Worm (Caenorhabditis elegans) whole organism, mixed stage, embryonic: ENCODE results near the gene plpp-1.1.

Source experiments
- M03D4.4 ChIP-seq: sonication (generic microtip); optimal IDR thresholded peaks from 2 replicates; lab custom pipeline; 2017; ENCODE audit warnings: mild to moderate bottlenecking, missing genetic modification characterization, missing compliant biosample characterization
- bed-3 ChIP-seq: fragments of 200-800 bp; sonication (Bioruptor generic); optimal IDR thresholded peaks from 3 replicates; lab custom pipeline; 2018; ENCODE audit warnings: mild to moderate bottlenecking, missing genetic modification characterization, moderate library complexity, missing compliant biosample characterization
- blmp-1 ChIP-seq: fragments of 150-350 bp; optimal IDR thresholded peaks from 2 replicates; lab custom pipeline; 2014; ENCODE audit warnings: missing biosample characterization, missing genetic modification characterization
- ceh-39 ChIP-seq: fragments of 150-350 bp; optimal IDR thresholded peaks from 2 replicates; lab custom pipeline; 2014; ENCODE audit warnings: missing biosample characterization, missing genetic modification characterization
- ceh-43 ChIP-seq: fragments of 200-800 bp; sonication (Bioruptor generic); optimal IDR thresholded peaks from 2 replicates; lab custom pipeline; 2018; ENCODE audit warnings: mild to moderate bottlenecking, missing genetic modification characterization, moderate library complexity, missing compliant biosample characterization
- ceh-83 ChIP-seq: fragments of 200-800 bp; sonication (Bioruptor generic); optimal IDR thresholded peaks from 2 replicates; lab custom pipeline; 2018; ENCODE audit warnings: mild to moderate bottlenecking, missing genetic modification characterization, missing compliant biosample characterization
- ces-1 ChIP-seq: fragments of 150-350 bp; optimal IDR thresholded peaks from 2 replicates; lab custom pipeline; 2014; ENCODE audit warnings: missing biosample characterization, missing genetic modification reagents, missing genetic modification characterization
- cnd-1 ChIP-seq: fragments of 200-800 bp; sonication (Bioruptor generic); optimal IDR thresholded peaks from 2 replicates; lab custom pipeline; 2018; ENCODE audit warnings: mild to moderate bottlenecking, missing genetic modification characterization, missing compliant biosample characterization
- drap-1 ChIP-seq: fragments of 200-800 bp; sonication (Bioruptor generic); optimal IDR thresholded peaks from 3 replicates; lab custom pipeline; 2018; ENCODE audit warnings: mild to moderate bottlenecking, missing genetic modification characterization, missing compliant biosample characterization
- elt-1 ChIP-seq: sonication (generic microtip); optimal IDR thresholded peaks from 2 replicates; lab custom pipeline; 2017; ENCODE audit warnings: missing genetic modification characterization, mild to moderate bottlenecking, missing compliant biosample characterization, antibody characterized with exemption, moderate library complexity, borderline replicate concordance; ENCODE audit not compliant: insufficient read depth
- elt-3 ChIP-seq: fragments of 150-350 bp; optimal IDR thresholded peaks from 2 replicates; lab custom pipeline; 2014; ENCODE audit warnings: missing biosample characterization, missing genetic modification characterization
- flh-1 ChIP-seq: fragments of 200-800 bp; sonication (Bioruptor generic); optimal IDR thresholded peaks from 2 replicates; lab custom pipeline; 2018; ENCODE audit warnings: mild to moderate bottlenecking, missing genetic modification characterization, moderate library complexity, missing compliant biosample characterization
- ham-2 ChIP-seq: fragments of 200-800 bp; sonication (Bioruptor generic); optimal IDR thresholded peaks from 2 replicates; lab custom pipeline; 2018; ENCODE audit warnings: mild to moderate bottlenecking, missing genetic modification characterization, missing compliant biosample characterization
- hlh-1 ChIP-seq: fragments of 150-350 bp; optimal IDR thresholded peaks from 2 replicates; lab custom pipeline; 2014; ENCODE audit warnings: missing biosample characterization, missing genetic modification reagents, missing genetic modification characterization
- lin-13 ChIP-seq: fragments of 150-350 bp; optimal IDR thresholded peaks from 2 replicates; lab custom pipeline; 2014; ENCODE audit warnings: missing biosample characterization, missing genetic modification characterization
- lin-32 ChIP-seq: fragments of 200-800 bp; sonication (Bioruptor generic); optimal IDR thresholded peaks from 2 replicates; lab custom pipeline; 2018; ENCODE audit warnings: mild to moderate bottlenecking, missing genetic modification characterization, missing compliant biosample characterization
- lsy-2 ChIP-seq: fragments of 150-350 bp; optimal IDR thresholded peaks from 2 replicates; lab custom pipeline; 2014; ENCODE audit warnings: missing biosample characterization, missing genetic modification characterization
- mab-5 ChIP-seq: fragments of 150-350 bp; optimal IDR thresholded peaks from 2 replicates; lab custom pipeline; 2014; ENCODE audit warnings: missing biosample characterization, missing genetic modification characterization
- mep-1 ChIP-seq: fragments of 150-350 bp; optimal IDR thresholded peaks from 2 replicates; lab custom pipeline; 2017; ENCODE audit warnings: missing biosample characterization, missing genetic modification reagents, missing genetic modification characterization, inconsistent platforms
- mls-2 ChIP-seq: sonication (generic microtip); optimal IDR thresholded peaks from 2 replicates; lab custom pipeline; 2016; ENCODE audit warnings: mild to moderate bottlenecking, missing genetic modification characterization, moderate library complexity, missing compliant biosample characterization
- nhr-12 ChIP-seq: fragments of 150-350 bp; optimal IDR thresholded peaks from 2 replicates; lab custom pipeline; 2014; ENCODE audit warnings: missing biosample characterization, missing genetic modification characterization
- nhr-2 ChIP-seq: fragments of 150-350 bp; optimal IDR thresholded peaks from 2 replicates; lab custom pipeline; 2014; ENCODE audit warnings: missing biosample characterization, missing genetic modification characterization
- nhr-237 ChIP-seq: fragments of 150-350 bp; optimal IDR thresholded peaks from 2 replicates; lab custom pipeline; 2014; ENCODE audit warnings: missing biosample characterization, missing genetic modification characterization
- nhr-28 ChIP-seq: fragments of 150-350 bp; optimal IDR thresholded peaks from 2 replicates; lab custom pipeline; 2014; ENCODE audit warnings: missing biosample characterization, missing genetic modification characterization
- nhr-76 ChIP-seq: sonication (generic microtip); optimal IDR thresholded peaks from 2 replicates; lab custom pipeline; 2017; ENCODE audit warnings: missing biosample characterization, missing genetic modification characterization
- pha-4 ChIP-seq: fragments of 150-350 bp; optimal IDR thresholded peaks from 2 replicates; lab custom pipeline; 2018; ENCODE audit warnings: missing biosample characterization, missing genetic modification reagents, missing genetic modification characterization
- sem-2 ChIP-seq: fragments of 200-800 bp; sonication (Bioruptor generic); optimal IDR thresholded peaks from 2 replicates; lab custom pipeline; 2018; ENCODE audit warnings: mild to moderate bottlenecking, missing genetic modification characterization, missing compliant biosample characterization
- snpc-4 ChIP-seq: fragments of 150-350 bp; optimal IDR thresholded peaks from 2 replicates; lab custom pipeline; 2014; ENCODE audit warnings: missing biosample characterization, missing genetic modification characterization
- sptf-1 ChIP-seq: sonication (generic microtip); optimal IDR thresholded peaks from 2 replicates; lab custom pipeline; 2017; ENCODE audit warnings: mild to moderate bottlenecking, missing genetic modification characterization, moderate library complexity, missing compliant biosample characterization
- tbx-8 ChIP-seq: fragments of 200-800 bp; sonication (Bioruptor generic); optimal IDR thresholded peaks from 2 replicates; lab custom pipeline; 2018; ENCODE audit warnings: mild to moderate bottlenecking, missing genetic modification characterization, moderate library complexity, missing compliant biosample characterization
- unc-120 ChIP-seq: sonication (generic microtip); optimal IDR thresholded peaks from 2 replicates; lab custom pipeline; 2017; ENCODE audit warnings: missing genetic modification characterization, missing compliant biosample characterization; ENCODE audit not compliant: poor library complexity, severe bottlenecking
- unc-39 ChIP-seq: fragments of 150-350 bp; optimal IDR thresholded peaks from 2 replicates; lab custom pipeline; 2014; ENCODE audit warnings: missing biosample characterization, missing genetic modification characterization
- unc-62 ChIP-seq: fragments of 150-350 bp; optimal IDR thresholded peaks from 2 replicates; lab custom pipeline; 2014; ENCODE audit warnings: missing biosample characterization, missing genetic modification reagents, missing genetic modification characterization
- zip-8 ChIP-seq: fragments of 150-350 bp; optimal IDR thresholded peaks from 2 replicates; lab custom pipeline; 2014; ENCODE audit warnings: missing biosample characterization, missing genetic modification characterization
- ztf-11 ChIP-seq: fragments of 150-350 bp; optimal IDR thresholded peaks from 2 replicates; lab custom pipeline; 2014; ENCODE audit warnings: missing biosample characterization, missing genetic modification characterization

Gene plpp-1.1

ce11 chrII:3959432-3960102 lies 31.8 kb upstream of the plpp-1.1 start (continued):
- TF ChIP-seq unc-120 (tag; lab: Kevin White, UChicago), result no peak
- TF ChIP-seq ham-2 (GFP tag; lab: Kevin White, UChicago), result no peak
- peak; percentile 53 for TF ChIP-seq sptf-1 (tag; lab: Kevin White, UChicago)
- no peak for TF ChIP-seq ceh-43 (GFP tag; lab: Kevin White, UChicago)
- peak; percentile 95 for TF ChIP-seq zip-8 (tag; lab: Kevin White, UChicago)
- TF ChIP-seq drap-1, result peak; percentile 31

ce11 chrII:3958673-3959299 lies 31.0 kb upstream of the plpp-1.1 start:
- TF ChIP-seq drap-1 (peak; percentile 18), zip-8 (tag; lab: Kevin White, UChicago) (peak; percentile 35), hlh-1 (tag; lab: Kevin White, UChicago) (no peak), cnd-1 (peak; percentile 15), unc-120 (tag; lab: Kevin White, UChicago) (peak; percentile 71), lin-32 (GFP tag; lab: Kevin White, UChicago) (no peak), pha-4 (tag; lab: Kevin White, UChicago) (peak; percentile 95), unc-62 (GFP tag; lab: Kevin White, UChicago) (peak; percentile 46), sptf-1 (tag; lab: Kevin White, UChicago) (peak; percentile 9), mls-2 (peak; percentile 45), ces-1 (GFP tag; lab: Kevin White, UChicago) (peak; percentile 84), mep-1 (tag; lab: Kevin White, UChicago) (peak; percentile 21), ztf-11 (no peak), nhr-237 (tag; lab: Kevin White, UChicago) (peak; percentile 48)
- TF ChIP-seq, all 35 proteins: peak for 11

- TF ChIP-seq mls-2 (peak; percentile 9), pha-4 (tag; lab: Kevin White, UChicago) (no peak), nhr-12 (tag; lab: Kevin White, UChicago) (no peak), flh-1 (GFP tag; lab: Kevin White, UChicago) (no peak), unc-62 (GFP tag; lab: Kevin White, UChicago) (peak; percentile 69), bed-3 (no peak), elt-1 (tag; lab: Kevin White, UChicago) (no peak), ztf-11 (no peak), snpc-4 (tag; lab: Kevin White, UChicago) (no peak), ceh-83 (GFP tag; lab: Kevin White, UChicago) (no peak), nhr-2 (tag; lab: Kevin White, UChicago) (peak; percentile 83), sptf-1 (tag; lab: Kevin White, UChicago) (no peak), tbx-8 (GFP tag; lab: Kevin White, UChicago) (no peak), M03D4.4 (tag; lab: Kevin White, UChicago) (no peak), nhr-28 (tag; lab: Kevin White, UChicago) (no peak), ceh-39 (tag; lab: Kevin White, UChicago) (peak; percentile 64), elt-3 (tag; lab: Kevin White, UChicago) (no peak), mab-5 (tag; lab: Kevin White, UChicago) (no peak), drap-1 (no peak), cnd-1 (peak; percentile 80), unc-39 (tag; lab: Kevin White, UChicago) (no peak), hlh-1 (tag; lab: Kevin White, UChicago) (no peak), nhr-237 (tag; lab: Kevin White, UChicago) (no peak), ham-2 (GFP tag; lab: Kevin White, UChicago) (no peak), ces-1 (GFP tag; lab: Kevin White, UChicago) (no peak), mep-1 (tag; lab: Kevin White, UChicago) (peak; percentile 15), nhr-76 (no peak), blmp-1 (no peak), lin-32 (GFP tag; lab: Kevin White, UChicago) (peak; percentile 69), lin-13 (tag; lab: Kevin White, UChicago) (no peak), lsy-2 (tag; lab: Kevin White, UChicago) (no peak), sem-2 (no peak), unc-120 (tag; lab: Kevin White, UChicago) (no peak), ceh-43 (GFP tag; lab: Kevin White, UChicago) (peak; percentile 3), zip-8 (tag; lab: Kevin White, UChicago) (no peak)
- TF ChIP-seq, all 35 proteins: peak for 8
These were observed 29.8 kb upstream of the plpp-1.1 start for ce11 chrII:3957455-3958212.
